Fruit fly (Drosophila melanogaster): Measurements from ENCODE around the gene Ugt303B2.

Gene Ugt303B2

DNA sequence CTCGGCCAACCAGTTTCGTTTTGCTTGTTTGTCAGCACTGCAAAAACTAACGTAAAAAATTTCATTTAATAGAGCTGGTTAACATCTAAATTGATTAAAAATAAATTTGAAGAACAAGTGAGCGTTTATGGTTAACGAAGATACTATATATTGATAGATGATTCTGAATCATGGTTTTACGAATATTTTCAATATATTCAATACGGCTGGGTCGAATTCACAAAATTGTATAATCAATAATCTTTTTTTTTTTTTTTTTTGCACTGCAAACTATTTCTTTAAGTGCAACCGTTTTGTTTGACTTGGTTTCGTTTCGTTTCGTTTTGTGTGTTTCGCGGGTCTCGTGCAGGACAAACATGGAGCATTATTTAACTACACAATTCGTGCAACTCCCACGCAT is 33.9 kb downstream of the Ugt303B2 start (continued):
- TF ChIP-seq vri (GFP tag; optimal IDR thresholded peaks at IDR 0.05) (peak; percentile 36), fd59A (GFP tag; optimal IDR thresholded peaks at IDR 0.05) (no peak), CG11902 (GFP tag; optimal IDR thresholded peaks at IDR 0.05) (no peak), CG10631 (GFP tag; optimal IDR thresholded peaks at IDR 0.05) (peak; percentile 22), CG1621 (tag; optimal IDR thresholded peaks at IDR 0.05) (no peak), Sox15 (GFP tag; optimal IDR thresholded peaks at IDR 0.05) (no peak), CG3032 (tag; optimal IDR thresholded peaks at IDR 0.05) (no peak), Eip78C (GFP tag) (peak; percentile 90), CG8119 (GFP tag; IDR thresholded peaks at IDR 0.05) (peak; percentile 86), fd85E (GFP tag; optimal IDR thresholded peaks at IDR 0.05) (no peak), CG8319 (GFP tag; optimal IDR thresholded peaks at IDR 0.05) (no peak), Met (GFP tag; optimal IDR thresholded peaks at IDR 0.05) (peak; percentile 69), fkh (GFP tag; optimal IDR thresholded peaks at IDR 0.05) (no peak), pdm3 (GFP tag; optimal IDR thresholded peaks at IDR 0.05) (peak; percentile 60), Hr39 (GFP tag; optimal IDR thresholded peaks at IDR 0.05) (peak; percentile 53), CG16779 (tag; optimal IDR thresholded peaks at IDR 0.05) (no peak), CG7368 (GFP tag; optimal IDR thresholded peaks at IDR 0.05) (no peak), CG6276 (GFP tag; optimal IDR thresholded peaks at IDR 0.05) (peak; percentile 82), svp (GFP tag) (peak; percentile 87), dsx (GFP tag; optimal IDR thresholded peaks at IDR 0.05; ENCODE audit: poor library complexity, severe bottlenecking) (no peak), CG6854 (GFP tag; optimal IDR thresholded peaks at IDR 0.05) (no peak), CG9139 (GFP tag; optimal IDR thresholded peaks at IDR 0.05) (no peak), CG4318 (GFP tag; optimal IDR thresholded peaks at IDR 0.05) (peak; percentile 31), Hr4 (GFP tag; optimal IDR thresholded peaks at IDR 0.05) (peak; percentile 69), CG6808 (GFP tag; optimal IDR thresholded peaks at IDR 0.05) (no peak), salr (GFP tag; optimal IDR thresholded peaks at IDR 0.05) (peak in 1 of 2 experiments; percentile 44), topi (GFP tag; optimal IDR thresholded peaks at IDR 0.05) (peak; percentile 65), CG32006 (GFP tag; optimal IDR thresholded peaks at IDR 0.05) (peak; percentile 81), Sox14 (GFP tag; optimal IDR thresholded peaks at IDR 0.05) (peak; percentile 49)

DNA sequence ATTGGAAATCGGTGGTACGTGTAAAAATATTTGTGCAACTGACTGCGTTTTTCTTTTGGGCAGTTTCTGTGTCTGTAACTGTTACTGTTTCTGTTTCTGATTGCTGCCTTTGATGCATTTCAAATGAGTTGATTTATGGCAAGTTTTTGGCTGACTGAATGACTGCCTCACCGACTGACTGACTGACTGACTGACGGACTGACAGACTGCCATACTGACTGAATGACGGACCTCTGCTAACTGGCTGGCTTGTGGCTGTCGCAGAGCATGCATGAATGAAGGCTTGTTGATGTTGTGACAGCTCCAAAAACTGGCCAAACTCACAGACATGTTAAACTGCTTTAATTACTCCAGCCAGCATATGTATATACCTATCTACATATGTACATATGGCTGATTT is 35.2 kb downstream of the Ugt303B2 start:
- TF ChIP-seq OdsH (GFP tag; optimal IDR thresholded peaks at IDR 0.05) (no peak), Ets21C (GFP tag; optimal IDR thresholded peaks at IDR 0.05) (no peak), net (GFP tag; optimal IDR thresholded peaks at IDR 0.05) (no peak), CG15336 (GFP tag; IDR thresholded peaks at IDR 0.05) (no peak), CG1621 (tag; optimal IDR thresholded peaks at IDR 0.05) (no peak), achi (GFP tag; optimal IDR thresholded peaks at IDR 0.05) (no peak), CG3919 (GFP tag; optimal IDR thresholded peaks at IDR 0.05) (no peak), CG10631 (GFP tag; optimal IDR thresholded peaks at IDR 0.05) (no peak), Ets96B (tag; optimal IDR thresholded peaks at IDR 0.05) (no peak), CG10669 (GFP tag; optimal IDR thresholded peaks at IDR 0.05) (no peak), CG11902 (GFP tag; optimal IDR thresholded peaks at IDR 0.05) (no peak), CG9139 (GFP tag; optimal IDR thresholded peaks at IDR 0.05) (no peak), Eip78C (GFP tag) (no peak)

- no peak for TF ChIP-seq CG6163 (GFP tag; IDR thresholded peaks at IDR 0.05)
- TF ChIP-seq CG8632 (GFP tag; optimal IDR thresholded peaks at IDR 0.05), result no peak
- TF ChIP-seq fd59A (GFP tag; optimal IDR thresholded peaks at IDR 0.05), result no peak
- TF ChIP-seq fd85E (GFP tag; optimal IDR thresholded peaks at IDR 0.05), result no peak
- peak; percentile 78 for TF ChIP-seq Eip78C (GFP tag)
- no peak for TF ChIP-seq eg (GFP tag; IDR thresholded peaks at IDR 0.05)
- TF ChIP-seq Sox102F (GFP tag; optimal IDR thresholded peaks at IDR 0.05), result no peak
- no peak for TF ChIP-seq Blimp-1 (GFP tag; optimal IDR thresholded peaks at IDR 0.05)
Measured at dm6 chr3R:23497241-23497640, 41.5 kb downstream of the Ugt303B2 start.
